Fruit fly (Drosophila melanogaster) whole organism, prepupa: ENCODE results near the gene CG14259.

Experiments used
- Blimp-1 ChIP-seq: fragments of 200-800 bp; sonication (Bioruptor generic); optimal IDR thresholded peaks from 3 replicates; lab custom pipeline; 2017; ENCODE audit warnings: missing biosample characterization, missing genetic modification characterization, mild to moderate bottlenecking, moderate library complexity, missing genetic modification reagents
- CG10631 ChIP-seq: fragments of 200-800 bp; sonication (Bioruptor generic); optimal IDR thresholded peaks from 2 replicates; lab custom pipeline; 2016; ENCODE audit warnings: missing biosample characterization, missing genetic modification characterization
- CG10669 ChIP-seq: fragments of 200-800 bp; sonication (Bioruptor generic); optimal IDR thresholded peaks from 3 replicates; lab custom pipeline; 2018; ENCODE audit warnings: missing biosample characterization, mild to moderate bottlenecking, missing genetic modification characterization, moderate library complexity
- CG11294 ChIP-seq: fragments of 200-800 bp; sonication (Bioruptor generic); IDR thresholded peaks from 2 replicates; pipeline ENCODE4 v1.3.6; 2022; ENCODE audit warnings: missing biosample characterization, missing genetic modification characterization
- CG11762 ChIP-seq: fragments of 200-800 bp; sonication (Bioruptor generic); optimal IDR thresholded peaks from 3 replicates; lab custom pipeline; 2016; ENCODE audit warnings: missing biosample characterization, missing genetic modification characterization; ENCODE audit not compliant: insufficient read depth
- CG15336 ChIP-seq: fragments of 200-800 bp; sonication (Bioruptor generic); IDR thresholded peaks from 2 replicates; pipeline ENCODE4 v1.3.6; 2022; ENCODE audit warnings: missing biosample characterization, missing genetic modification characterization
- CG3032 ChIP-seq: fragments of 200-800 bp; optimal IDR thresholded peaks from 2 replicates; lab custom pipeline; 2019; ENCODE audit warnings: missing biosample characterization, mild to moderate bottlenecking, missing genetic modification characterization, moderate library complexity
- CG31627 ChIP-seq: fragments of 200-800 bp; sonication (Bioruptor generic); optimal IDR thresholded peaks from 3 replicates; lab custom pipeline; 2016; ENCODE audit warnings: missing biosample characterization, missing genetic modification characterization
- CG34406 ChIP-seq: fragments of 200-800 bp; sonication (Bioruptor generic); optimal IDR thresholded peaks from 3 replicates; lab custom pipeline; 2016; ENCODE audit warnings: missing biosample characterization, missing genetic modification characterization
- CG6163 ChIP-seq: fragments of 200-800 bp; sonication (Bioruptor generic); IDR thresholded peaks from 3 replicates; pipeline ENCODE4 v1.3.6; 2022; ENCODE audit warnings: missing biosample characterization, missing genetic modification characterization
- CG6276 ChIP-seq: fragments of 200-800 bp; sonication (Bioruptor generic); optimal IDR thresholded peaks from 2 replicates; lab custom pipeline; 2017; ENCODE audit warnings: missing biosample characterization, mild to moderate bottlenecking, missing genetic modification characterization
- CG6792 ChIP-seq: fragments of 200-800 bp; sonication (Bioruptor generic); optimal IDR thresholded peaks from 3 replicates; lab custom pipeline; 2016; ENCODE audit warnings: missing biosample characterization, missing genetic modification characterization
- CG6854 ChIP-seq: fragments of 200-800 bp; sonication (Bioruptor generic); optimal IDR thresholded peaks from 2 replicates; lab custom pipeline; 2017; ENCODE audit warnings: missing biosample characterization, mild to moderate bottlenecking, missing genetic modification characterization
- CG7368 ChIP-seq: fragments of 200-800 bp; sonication (Bioruptor generic); optimal IDR thresholded peaks from 3 replicates; lab custom pipeline; 2016; ENCODE audit warnings: missing biosample characterization, missing genetic modification characterization
- CG8119 ChIP-seq: fragments of 200-800 bp; sonication (Bioruptor generic); IDR thresholded peaks from 3 replicates; pipeline ENCODE4 v1.3.6; 2022; ENCODE audit warnings: missing biosample characterization, missing genetic modification characterization
- CG8319 ChIP-seq: fragments of 200-800 bp; sonication (Bioruptor generic); optimal IDR thresholded peaks from 3 replicates; lab custom pipeline; 2016; ENCODE audit warnings: missing biosample characterization, missing genetic modification characterization
- CG9139 ChIP-seq: fragments of 200-800 bp; sonication (Bioruptor generic); optimal IDR thresholded peaks from 3 replicates; lab custom pipeline; 2017; ENCODE audit warnings: missing biosample characterization, mild to moderate bottlenecking, missing genetic modification characterization
- Eip75B ChIP-seq: fragments of 200-800 bp; sonication (Bioruptor generic); optimal IDR thresholded peaks from 3 replicates; lab custom pipeline; 2016; ENCODE audit warnings: missing biosample characterization, missing genetic modification characterization
- Ets21C ChIP-seq: fragments of 200-800 bp; sonication (Bioruptor generic); optimal IDR thresholded peaks from 3 replicates; lab custom pipeline; 2016; ENCODE audit warnings: missing biosample characterization, missing genetic modification characterization
- Ets96B ChIP-seq: fragments of 200-800 bp; optimal IDR thresholded peaks from 2 replicates; lab custom pipeline; 2019; ENCODE audit warnings: missing biosample characterization, mild to moderate bottlenecking, missing genetic modification characterization, moderate library complexity
- Lpt ChIP-seq: fragments of 200-800 bp; sonication (Bioruptor generic); optimal IDR thresholded peaks from 3 replicates; lab custom pipeline; 2016; ENCODE audit warnings: missing biosample characterization, missing genetic modification characterization
- Met ChIP-seq: fragments of 200-800 bp; sonication (Bioruptor generic); optimal IDR thresholded peaks from 3 replicates; lab custom pipeline; 2016; ENCODE audit warnings: missing biosample characterization, missing genetic modification characterization
- Sox14 ChIP-seq: fragments of 200-800 bp; sonication (Bioruptor generic); optimal IDR thresholded peaks from 3 replicates; lab custom pipeline; 2016; ENCODE audit warnings: missing biosample characterization, missing genetic modification characterization
- Sox15 ChIP-seq: fragments of 200-800 bp; sonication (Bioruptor generic); optimal IDR thresholded peaks from 3 replicates; lab custom pipeline; 2016; ENCODE audit warnings: missing biosample characterization, missing genetic modification characterization
- dac ChIP-seq: fragments of 200-800 bp; sonication (Bioruptor generic); optimal IDR thresholded peaks from 2 replicates; lab custom pipeline; 2017; ENCODE audit warnings: missing biosample characterization, mild to moderate bottlenecking, missing genetic modification characterization
- fkh ChIP-seq: fragments of 200-800 bp; sonication (Bioruptor generic); optimal IDR thresholded peaks from 3 replicates; lab custom pipeline; 2017; ENCODE audit warnings: missing biosample characterization, mild to moderate bottlenecking, missing genetic modification characterization, moderate library complexity
- pdm3 ChIP-seq: fragments of 200-800 bp; sonication (Bioruptor generic); optimal IDR thresholded peaks from 3 replicates; lab custom pipeline; 2016; ENCODE audit warnings: missing biosample characterization, missing genetic modification characterization
- salr ChIP-seq, 2 experiments: fragments of 200-800 bp; sonication (Bioruptor generic); optimal IDR thresholded peaks; 3 replicates each; lab custom pipeline; 2016 to 2018; ENCODE audit warnings: missing biosample characterization in 2 of 2, missing genetic modification characterization in 2 of 2, mild to moderate bottlenecking in 1 of 2
- spab ChIP-seq: fragments of 200-800 bp; sonication (Bioruptor generic); optimal IDR thresholded peaks from 2 replicates; lab custom pipeline; 2017; ENCODE audit warnings: missing biosample characterization, mild to moderate bottlenecking, missing genetic modification characterization, missing genetic modification reagents
- ss ChIP-seq, 2 experiments: fragments of 200-800 bp; sonication (Bioruptor generic); optimal IDR thresholded peaks; 2 replicates in 1 of 2; 3 replicates in 1 of 2; lab custom pipeline; 2017 to 2018; ENCODE audit warnings: mild to moderate bottlenecking in 2 of 2, missing biosample characterization in 2 of 2, missing genetic modification characterization in 2 of 2, moderate library complexity in 1 of 2
- svp ChIP-seq: fragments of 200-800 bp; sonication (Bioruptor generic); peaks from one replicate; lab custom pipeline; 2016; ENCODE audit warnings: missing biosample characterization, missing genetic modification characterization
- topi ChIP-seq: fragments of 200-800 bp; sonication (Bioruptor generic); optimal IDR thresholded peaks from 3 replicates; lab custom pipeline; 2016; ENCODE audit warnings: missing biosample characterization, missing genetic modification characterization

The CG14259 gene

dm6 chr3R:27094233-27094632 is at the start of gene CG14259:
Gene CG14259 (plus strand): TSS chr3R:27094533.
- TF ChIP-seq CG15336 (GFP tag; lab: Robert Waterston, UW) (no peak), pdm3 (GFP tag; lab: Kevin White, UChicago) (no peak), CG9139 (GFP tag; lab: Kevin White, UChicago) (no peak), CG11762 (GFP tag; lab: Kevin White, UChicago) (no peak), Lpt (GFP tag; lab: Kevin White, UChicago) (no peak), CG11294 (GFP tag; lab: Robert Waterston, UW) (no peak), salr (GFP tag; optimal IDR thresholded peaks at IDR 0.05; lab: Kevin White, UChicago) (no peak), spab (no peak), CG8319 (GFP tag; lab: Kevin White, UChicago) (no peak), CG7368 (GFP tag; lab: Kevin White, UChicago) (no peak)

dm6 chr3R:27048561-27049270 is 45.6 kb upstream of the CG14259 start, which contains the start of gene TwdlT:
Gene TwdlT (plus strand): TSS chr3R:27049220.
- TF ChIP-seq svp (peak; percentile 15), salr (GFP tag; optimal IDR thresholded peaks at IDR 0.05; lab: Kevin White, UChicago) (no peak), Blimp-1 (GFP tag; lab: Kevin White, UChicago) (peak; percentile 95)

dm6 chr3R:27049549-27049948 is 44.8 kb upstream of the CG14259 start:
- TF ChIP-seq CG15336 (GFP tag; lab: Robert Waterston, UW), result no peak
- TF ChIP-seq Sox15 (GFP tag; lab: Kevin White, UChicago), result no peak
- no peak for TF ChIP-seq Sox14 (GFP tag; lab: Kevin White, UChicago)
- TF ChIP-seq CG6854 (GFP tag; lab: Kevin White, UChicago), result no peak
- TF ChIP-seq CG6276, result no peak
- TF ChIP-seq CG6163 (GFP tag; lab: Robert Waterston, UW), result no peak
- TF ChIP-seq CG34406, result no peak
- no peak for TF ChIP-seq Met (GFP tag; lab: Kevin White, UChicago)
- TF ChIP-seq CG6792 (GFP tag; lab: Kevin White, UChicago), result no peak
- TF ChIP-seq spab, result no peak
- no peak for TF ChIP-seq CG10631 (GFP tag; lab: Kevin White, UChicago)
- no peak for TF ChIP-seq fkh (GFP tag; lab: Kevin White, UChicago)
- TF ChIP-seq CG8119, result no peak
- no peak for TF ChIP-seq topi (GFP tag; lab: Kevin White, UChicago)
- no peak for TF ChIP-seq ss (GFP tag; optimal IDR thresholded peaks at IDR 0.05; lab: Kevin White, UChicago)

dm6 chr3R:27056152-27056551 is 38.2 kb upstream of the CG14259 start:
- TF ChIP-seq fkh (GFP tag; lab: Kevin White, UChicago), result no peak
- TF ChIP-seq Ets96B (tag; lab: Kevin White, UChicago), result no peak
- peak; percentile 86 for TF ChIP-seq svp
- no peak for TF ChIP-seq CG10669

- no peak for TF ChIP-seq CG15336 (GFP tag; lab: Robert Waterston, UW)
- no peak for TF ChIP-seq CG34406
- TF ChIP-seq Ets21C (GFP tag; lab: Kevin White, UChicago), result no peak
- TF ChIP-seq salr (GFP tag; optimal IDR thresholded peaks at IDR 0.05; lab: Kevin White, UChicago), result no peak
- TF ChIP-seq, all 60 proteins: peak for 0
Measured at dm6 chr3R:27061916-27062315, 32.4 kb upstream of the CG14259 start, which contains the start of gene CG34292. Gene CG34292 (plus strand): TSS chr3R:27062216.

- no peak for TF ChIP-seq CG6792 (GFP tag; lab: Kevin White, UChicago)
- TF ChIP-seq CG31627 (GFP tag; lab: Kevin White, UChicago), result no peak
- no peak for TF ChIP-seq CG9139 (GFP tag; lab: Kevin White, UChicago)
- no peak for TF ChIP-seq topi (GFP tag; lab: Kevin White, UChicago)
- TF ChIP-seq dac (GFP tag; lab: Kevin White, UChicago), result no peak
- no peak for TF ChIP-seq CG3032 (tag; lab: Kevin White, UChicago)
- TF ChIP-seq Sox14 (GFP tag; lab: Kevin White, UChicago), result no peak
- TF ChIP-seq CG8319 (GFP tag; lab: Kevin White, UChicago), result no peak
- no peak for TF ChIP-seq CG6276
- TF ChIP-seq Met (GFP tag; lab: Kevin White, UChicago), result no peak
- no peak for TF ChIP-seq Eip75B (GFP tag; lab: Kevin White, UChicago)
- no peak for TF ChIP-seq CG11762 (GFP tag; lab: Kevin White, UChicago)
Measured at dm6 chr3R:27064099-27064498, 30.2 kb upstream of the CG14259 start, which contains the start of gene Nep5. Gene Nep5 (minus strand): TSS chr3R:27064199.
